Fruit fly (Drosophila melanogaster): ENCODE data around the gene Ost48.

- TF ChIP-seq CG2199 (GFP tag; IDR thresholded peaks at IDR 0.05) = no peak
- TF ChIP-seq cas (GFP tag; IDR thresholded peaks at IDR 0.05) = no peak
- TF ChIP-seq CG17829 (tag; optimal IDR thresholded peaks at IDR 0.05) = no peak
- no peak for TF ChIP-seq pan (optimal IDR thresholded peaks at IDR 0.05)
- TF ChIP-seq pan (GFP tag; optimal IDR thresholded peaks at IDR 0.05 in 1 of 2, IDR thresholded peaks at IDR 0.05 in 1 of 2) = no peak
- TF ChIP-seq kah (GFP tag; optimal IDR thresholded peaks at IDR 0.05) = no peak
- no peak for TF ChIP-seq CG14050 (GFP tag; IDR thresholded peaks at IDR 0.05)
- no peak for TF ChIP-seq CG17385 (GFP tag; optimal IDR thresholded peaks at IDR 0.05)
- TF ChIP-seq zfh1 (GFP tag; IDR thresholded peaks at IDR 0.05) = no peak
- no peak for TF ChIP-seq psq (GFP tag; optimal IDR thresholded peaks at IDR 0.05)
- TF ChIP-seq Opbp (GFP tag; IDR thresholded peaks at IDR 0.05; ENCODE audit: partially characterized antibody) = no peak
Measured at dm6 chrX:9155715-9156387, 2.5 kb downstream of the Ost48 start.
